Fruit fly (Drosophila melanogaster) whole organism, embryonic: ENCODE measurements around the gene Wdr59.

Source experiments
- Adf1 ChIP-seq: fragments of 200-800 bp; sonication (Bioruptor generic); IDR thresholded peaks from 2 replicates; pipeline ENCODE4 v1.3.6; 2022; ENCODE audit warnings: missing biosample characterization, missing genetic modification characterization
- Bdp1 ChIP-seq: fragments of 200-800 bp; sonication (Bioruptor generic); optimal IDR thresholded peaks from 3 replicates; lab custom pipeline; 2016; ENCODE audit warnings: missing biosample characterization, missing genetic modification characterization
- CG10321 ChIP-seq: fragments of 200-800 bp; sonication (Bioruptor generic); IDR thresholded peaks from 2 replicates; pipeline ENCODE4 v1.3.6; 2022; ENCODE audit warnings: missing biosample characterization, missing genetic modification characterization
- CG10959 ChIP-seq: fragments of 200-800 bp; sonication (Bioruptor generic); IDR thresholded peaks from 2 replicates; pipeline ENCODE4 v1.3.6; 2022; ENCODE audit warnings: missing biosample characterization, missing genetic modification characterization
- CG11696 ChIP-seq: fragments of 200-800 bp; sonication (Bioruptor generic); IDR thresholded peaks from 2 replicates; pipeline ENCODE4 v1.3.6; 2022; ENCODE audit warnings: missing biosample characterization, missing genetic modification characterization
- CG12236 ChIP-seq: fragments of 200-800 bp; sonication (Bioruptor generic); optimal IDR thresholded peaks from 2 replicates; lab custom pipeline; 2016; ENCODE audit warnings: missing biosample characterization, missing genetic modification characterization
- CG12942 ChIP-seq: fragments of 200-800 bp; sonication (Bioruptor generic); optimal IDR thresholded peaks from 3 replicates; lab custom pipeline; 2016; ENCODE audit warnings: missing biosample characterization, missing genetic modification characterization
- CG13775 ChIP-seq: fragments of 200-800 bp; sonication (Bioruptor generic); optimal IDR thresholded peaks from 3 replicates; lab custom pipeline; 2017; ENCODE audit warnings: missing biosample characterization, mild to moderate bottlenecking, missing genetic modification characterization
- CG14014 ChIP-seq: fragments of 200-800 bp; sonication (Bioruptor generic); IDR thresholded peaks from 2 replicates; pipeline ENCODE4 v1.3.6; 2022; ENCODE audit warnings: missing biosample characterization, missing genetic modification characterization
- CG32532 ChIP-seq: fragments of 200-800 bp; sonication (Bioruptor generic); IDR thresholded peaks from 2 replicates; pipeline ENCODE4 v1.3.6; 2022; ENCODE audit warnings: missing biosample characterization, missing genetic modification characterization
- CG32772 ChIP-seq: fragments of 200-800 bp; sonication (Bioruptor generic); IDR thresholded peaks from 2 replicates; pipeline ENCODE4 v1.3.6; 2022; ENCODE audit warnings: missing biosample characterization, missing genetic modification characterization
- CG4730 ChIP-seq: fragments of 200-800 bp; sonication (Bioruptor generic); IDR thresholded peaks from 2 replicates; pipeline ENCODE4 v1.3.6; 2022; ENCODE audit warnings: missing biosample characterization, missing genetic modification characterization
- CG6854 ChIP-seq: fragments of 200-800 bp; sonication (Bioruptor generic); optimal IDR thresholded peaks from 3 replicates; lab custom pipeline; 2017; ENCODE audit warnings: missing biosample characterization, mild to moderate bottlenecking, missing genetic modification characterization
- CG8765 ChIP-seq: fragments of 200-800 bp; sonication (Bioruptor generic); IDR thresholded peaks from 2 replicates; pipeline ENCODE4 v1.3.6; 2022; ENCODE audit warnings: missing biosample characterization, missing genetic modification characterization
- CG9215 ChIP-seq: fragments of 200-800 bp; sonication (Bioruptor generic); IDR thresholded peaks from 2 replicates; pipeline ENCODE4 v1.3.6; 2022; ENCODE audit warnings: missing biosample characterization, missing genetic modification characterization
- CG9609 ChIP-seq: fragments of 200-800 bp; sonication (Bioruptor generic); optimal IDR thresholded peaks from 3 replicates; lab custom pipeline; 2016; ENCODE audit warnings: missing biosample characterization, missing genetic modification characterization
- CG9932 ChIP-seq: fragments of 200-800 bp; sonication (Bioruptor generic); IDR thresholded peaks from 2 replicates; pipeline ENCODE4 v1.3.6; 2022; ENCODE audit warnings: missing biosample characterization, missing genetic modification characterization
- Dfd ChIP-seq, 2 experiments: fragments of >200 bp; optimal IDR thresholded peaks; 2 replicates each; lab custom pipeline; 2017; ENCODE audit warnings: missing biosample characterization in 2 of 2, missing genetic modification characterization in 2 of 2
- Drgx ChIP-seq: fragments of 200-800 bp; sonication (Bioruptor generic); IDR thresholded peaks from 2 replicates; pipeline ENCODE4 v1.3.6; 2022; ENCODE audit warnings: missing biosample characterization, missing genetic modification characterization
- HLH3B ChIP-seq: fragments of 200-800 bp; sonication (Bioruptor generic); IDR thresholded peaks from 2 replicates; pipeline ENCODE4 v1.3.6; 2022; ENCODE audit warnings: missing biosample characterization, missing genetic modification characterization
- HmgZ ChIP-seq: fragments of 200-800 bp; sonication (Bioruptor generic); optimal IDR thresholded peaks from 2 replicates; lab custom pipeline; 2018; ENCODE audit warnings: missing biosample characterization, mild to moderate bottlenecking, missing genetic modification characterization
- Mes4 ChIP-seq: fragments of 200-800 bp; sonication (Bioruptor generic); optimal IDR thresholded peaks from 2 replicates; lab custom pipeline; 2016; ENCODE audit warnings: missing biosample characterization, missing genetic modification characterization
- Optix ChIP-seq: fragments of 200-800 bp; sonication (Bioruptor generic); IDR thresholded peaks from 3 replicates; pipeline ENCODE4 v1.3.6; 2022; ENCODE audit warnings: missing biosample characterization, missing genetic modification characterization
- Pdp1 ChIP-seq, 2 experiments: fragments of 200-800 bp; sonication (Bioruptor generic); optimal IDR thresholded peaks; 3 replicates each; lab custom pipeline; 2016; ENCODE audit warnings: missing biosample characterization in 2 of 2, missing genetic modification characterization in 2 of 2, mild to moderate bottlenecking in 1 of 2, moderate library complexity in 1 of 2
- Rfx ChIP-seq: fragments of 200-800 bp; sonication (Bioruptor generic); IDR thresholded peaks from 2 replicates; pipeline ENCODE4 v1.3.6; 2022; ENCODE audit warnings: missing biosample characterization, missing genetic modification characterization
- Rx ChIP-seq: fragments of 200-800 bp; sonication (Bioruptor generic); IDR thresholded peaks from 2 replicates; pipeline ENCODE4 v1.3.6; 2022; ENCODE audit warnings: missing biosample characterization, missing genetic modification characterization
- Taf1 ChIP-seq: fragments of 200-800 bp; sonication (Bioruptor generic); IDR thresholded peaks from 2 replicates; pipeline ENCODE4 v1.3.6; 2022; ENCODE audit warnings: missing biosample characterization, missing genetic modification characterization
- abd-A ChIP-seq: fragments of 200-800 bp; sonication (Bioruptor generic); optimal IDR thresholded peaks from 3 replicates; lab custom pipeline; 2019; ENCODE audit warnings: missing biosample characterization, mild to moderate bottlenecking, missing genetic modification characterization, moderate library complexity
- chif ChIP-seq, 2 experiments: fragments of 200-800 bp; sonication (Bioruptor generic); optimal IDR thresholded peaks; 3 replicates each; lab custom pipeline; 2016; ENCODE audit warnings: missing biosample characterization in 2 of 2, missing genetic modification characterization in 2 of 2
- dan ChIP-seq: fragments of 200-800 bp; sonication (Bioruptor generic); IDR thresholded peaks from 2 replicates; pipeline ENCODE4 v1.3.6; 2022; ENCODE audit warnings: missing biosample characterization, missing genetic modification characterization
- danr ChIP-seq: fragments of 200-800 bp; sonication (Bioruptor generic); IDR thresholded peaks from 2 replicates; pipeline ENCODE4 v1.3.6; 2022; ENCODE audit warnings: missing biosample characterization, missing genetic modification characterization
- dm ChIP-seq: fragments of 200-800 bp; sonication (Bioruptor generic); optimal IDR thresholded peaks from 3 replicates; lab custom pipeline; 2016; ENCODE audit warnings: missing biosample characterization, missing genetic modification characterization
- h ChIP-seq: fragments of >200 bp; optimal IDR thresholded peaks from 2 replicates; lab custom pipeline; 2017
- ham ChIP-seq: fragments of 200-800 bp; sonication (Bioruptor generic); IDR thresholded peaks from 2 replicates; pipeline ENCODE4 v1.3.6; 2022; ENCODE audit warnings: missing biosample characterization, missing genetic modification characterization
- hkb ChIP-seq, 2 experiments: fragments of 200-800 bp in 1 of 2; fragments of >200 bp in 1 of 2; sonication (Bioruptor generic) in 1 of 2; IDR thresholded peaks in 1 of 2; optimal IDR thresholded peaks in 1 of 2; 2 replicates each; pipeline versions ENCODE4 v1.3.6 to Lab custom; 2017 to 2022; ENCODE audit warnings: missing biosample characterization in 1 of 2, missing genetic modification characterization in 1 of 2
- kah ChIP-seq: fragments of 200-800 bp; sonication (Bioruptor generic); optimal IDR thresholded peaks from 2 replicates; lab custom pipeline; 2018; ENCODE audit warnings: missing biosample characterization, mild to moderate bottlenecking, missing genetic modification characterization
- kni ChIP-seq: fragments of 200-800 bp; sonication (Bioruptor generic); optimal IDR thresholded peaks from 3 replicates; lab custom pipeline; 2017; ENCODE audit warnings: mild to moderate bottlenecking, missing biosample characterization, missing genetic modification reagents, missing genetic modification characterization
- lola ChIP-seq, 3 experiments: fragments of >200 bp in 2 of 3; fragments of 200-800 bp in 1 of 3; sonication (Bioruptor generic) in 1 of 3; optimal IDR thresholded peaks; 2 replicates each; lab custom pipeline; 2017 to 2019; ENCODE audit warnings: missing biosample characterization in 3 of 3, missing genetic modification characterization in 3 of 3, mild to moderate bottlenecking in 1 of 3, moderate library complexity in 1 of 3
- mld ChIP-seq: fragments of 200-800 bp; sonication (Bioruptor generic); IDR thresholded peaks from 3 replicates; pipeline ENCODE4 v1.3.6; 2022; ENCODE audit warnings: missing biosample characterization, missing genetic modification characterization; ENCODE audit not compliant: partially characterized antibody
- p53 ChIP-seq: fragments of 200-800 bp; sonication (Bioruptor generic); optimal IDR thresholded peaks from 2 replicates; lab custom pipeline; 2016; ENCODE audit warnings: missing biosample characterization, missing genetic modification characterization
- pho ChIP-seq: fragments of 200-800 bp; sonication (Bioruptor generic); optimal IDR thresholded peaks from 2 replicates; lab custom pipeline; 2016; ENCODE audit warnings: missing biosample characterization, missing genetic modification characterization
- phol ChIP-seq: fragments of 200-800 bp; sonication (Bioruptor generic); optimal IDR thresholded peaks from 3 replicates; lab custom pipeline; 2018; ENCODE audit warnings: missing biosample characterization, mild to moderate bottlenecking, missing genetic modification characterization, moderate library complexity
- pnt ChIP-seq: fragments of 200-800 bp; sonication (Bioruptor generic); optimal IDR thresholded peaks from 3 replicates; lab custom pipeline; 2016; ENCODE audit warnings: missing biosample characterization, missing genetic modification characterization
- shn ChIP-seq: fragments of 200-800 bp; sonication (Bioruptor generic); optimal IDR thresholded peaks from 3 replicates; lab custom pipeline; 2016; ENCODE audit warnings: missing biosample characterization, missing genetic modification characterization
- sim ChIP-seq: fragments of 200-800 bp; sonication (Bioruptor generic); IDR thresholded peaks from 2 replicates; pipeline ENCODE4 v1.3.6; 2022; ENCODE audit warnings: missing biosample characterization, missing genetic modification characterization
- sob ChIP-seq: fragments of 200-800 bp; sonication (Bioruptor generic); IDR thresholded peaks from 2 replicates; pipeline ENCODE4 v1.3.6; 2022; ENCODE audit warnings: missing biosample characterization, missing genetic modification characterization
- tgo ChIP-seq: fragments of 200-800 bp; sonication (Bioruptor generic); IDR thresholded peaks from 3 replicates; pipeline ENCODE4 v1.3.6; 2022; ENCODE audit warnings: missing biosample characterization, missing genetic modification characterization
- tll ChIP-seq, 2 experiments: fragments of 200-800 bp in 1 of 2; fragments of >200 bp in 1 of 2; sonication (Bioruptor generic) in 1 of 2; optimal IDR thresholded peaks; 2 replicates each; lab custom pipeline; 2017 to 2019; ENCODE audit warnings: missing biosample characterization in 2 of 2, missing genetic modification characterization in 2 of 2, mild to moderate bottlenecking in 1 of 2, moderate library complexity in 1 of 2
- ttk ChIP-seq: fragments of 200-800 bp; sonication (Bioruptor generic); IDR thresholded peaks from 2 replicates; pipeline ENCODE4 v2.1.2; 2022; ENCODE audit warnings: missing biosample characterization, missing genetic modification characterization
- vvl ChIP-seq: fragments of 200-800 bp; sonication (Bioruptor generic); IDR thresholded peaks from 2 replicates; pipeline ENCODE4 v1.3.6; 2022; ENCODE audit warnings: missing biosample characterization, missing genetic modification characterization

Gene Wdr59

dm6 chr2L:11044678-11045466 is 46.4 kb upstream of the Wdr59 start (continued):
- TF ChIP-seq dm (GFP tag; lab: Kevin White, UChicago) = no peak
- TF ChIP-seq CG14014 (GFP tag; lab: Robert Waterston, UW) = peak; percentile 34; the same call in 1 of the 2 replicates
- peak in 1 of 3 experiments; percentile 40 for TF ChIP-seq lola (GFP tag; optimal IDR thresholded peaks at IDR 0.05; lab: Kevin White, UChicago)
- peak; percentile 80 for TF ChIP-seq CG11696
- no peak for TF ChIP-seq CG9609
- no peak for TF ChIP-seq ttk (GFP tag; lab: Robert Waterston, UW)
- TF ChIP-seq sob = peak; percentile 26; the same call in 1 of the 2 replicates
- no peak; the same call in 1 of the 2 replicates for TF ChIP-seq HLH3B (GFP tag; lab: Robert Waterston, UW)
- TF ChIP-seq CG4730 = no peak
- 0 out of 2 replicates have a peak, but pooled peaks have one; percentile 5 for TF ChIP-seq CG9932
- TF ChIP-seq CG32772 (GFP tag; lab: Robert Waterston, UW) = no peak
- no peak for TF ChIP-seq chif (GFP tag; optimal IDR thresholded peaks at IDR 0.05; lab: Kevin White, UChicago)
- TF ChIP-seq abd-A (tag; lab: Kevin White, UChicago) = no peak
- TF ChIP-seq Drgx (GFP tag; lab: Robert Waterston, UW) = peak; percentile 42
- TF ChIP-seq hkb (optimal IDR thresholded peaks at IDR 0.05; lab: Kevin White, UChicago) = no peak
- TF ChIP-seq hkb (GFP tag; IDR thresholded peaks at IDR 0.05; lab: Robert Waterston, UW) = no peak
- TF ChIP-seq mld (GFP tag; lab: Robert Waterston, UW) = no peak
- TF ChIP-seq danr = no peak
- TF ChIP-seq Rfx (GFP tag; lab: Robert Waterston, UW) = peak; percentile 39; the same call in 1 of the 2 replicates
- no peak for TF ChIP-seq pnt (GFP tag; lab: Kevin White, UChicago)
- peak; percentile 71 for TF ChIP-seq Adf1 (GFP tag; lab: Robert Waterston, UW)
- TF ChIP-seq CG10959 (GFP tag; lab: Robert Waterston, UW) = no peak
- no peak for TF ChIP-seq p53 (GFP tag; lab: Kevin White, UChicago)
- TF ChIP-seq tgo = peak; percentile 45; the same call in 2 of the 3 replicates
- TF ChIP-seq Optix (GFP tag; lab: Robert Waterston, UW) = no peak
- peak; percentile 21 for TF ChIP-seq pho (GFP tag; lab: Kevin White, UChicago)
- peak; percentile 83 for TF ChIP-seq kni (GFP tag; lab: Kevin White, UChicago)
- no peak for TF ChIP-seq h (lab: Kevin White, UChicago)
- no peak for TF ChIP-seq phol (tag; lab: Kevin White, UChicago)
- TF ChIP-seq Mes4 (GFP tag; lab: Kevin White, UChicago) = no peak
- TF ChIP-seq dan (GFP tag; lab: Robert Waterston, UW) = no peak
- peak; percentile 14 for TF ChIP-seq kah
- no peak for TF ChIP-seq CG8765 (GFP tag; lab: Robert Waterston, UW)
- TF ChIP-seq Bdp1 (GFP tag; lab: Kevin White, UChicago) = no peak
- no peak for TF ChIP-seq vvl (GFP tag; lab: Robert Waterston, UW)
- TF ChIP-seq sim (GFP tag; lab: Robert Waterston, UW) = 0 out of 2 replicates have a peak, but pooled peaks have one; percentile 7
- TF ChIP-seq Taf1 (GFP tag; lab: Robert Waterston, UW) = no peak
- TF ChIP-seq Dfd (GFP tag; optimal IDR thresholded peaks at IDR 0.05; lab: Kevin White, UChicago) = no peak
- no peak for TF ChIP-seq Rx
- TF ChIP-seq CG6854 = peak; percentile 18
- TF ChIP-seq CG10321 (GFP tag; lab: Robert Waterston, UW) = no peak; the same call in 1 of the 2 replicates
- TF ChIP-seq Pdp1 (GFP tag; optimal IDR thresholded peaks at IDR 0.05; lab: Kevin White, UChicago) = peak in 1 of 2 experiments; percentile 28
- no peak for TF ChIP-seq CG12236 (GFP tag; lab: Kevin White, UChicago)
- TF ChIP-seq tll (GFP tag; optimal IDR thresholded peaks at IDR 0.05; lab: Kevin White, UChicago) = no peak
- TF ChIP-seq CG12942 (GFP tag; lab: Kevin White, UChicago) = no peak
- TF ChIP-seq shn (GFP tag; lab: Kevin White, UChicago) = no peak
- TF ChIP-seq CG9215 (GFP tag; lab: Robert Waterston, UW) = no peak
- TF ChIP-seq CG13775 (GFP tag; lab: Kevin White, UChicago) = peak; percentile 19
- TF ChIP-seq HmgZ (tag; lab: Kevin White, UChicago) = peak; percentile 54
- TF ChIP-seq ham (GFP tag; lab: Robert Waterston, UW) = no peak
- TF ChIP-seq CG32532 (GFP tag; lab: Robert Waterston, UW) = peak; percentile 40; the same call in 1 of the 2 replicates
